Worm (Caenorhabditis elegans) whole organism, L3 larva: ENCODE results near the gene aak-1.

ENCODE experiments used
- ZK546.5 ChIP-seq: sonication (generic microtip); optimal IDR thresholded peaks from 2 replicates; lab custom pipeline; 2017; ENCODE audit warnings: missing biosample characterization, missing genetic modification characterization
- ama-1 ChIP-seq: fragments of 150-350 bp; optimal IDR thresholded peaks from 2 replicates; lab custom pipeline; 2018
- ceh-28 ChIP-seq: fragments of 150-350 bp; optimal IDR thresholded peaks from 2 replicates; lab custom pipeline; 2014; ENCODE audit warnings: missing biosample characterization, missing genetic modification reagents, missing genetic modification characterization
- ceh-9 ChIP-seq: sonication (generic microtip); optimal IDR thresholded peaks from 2 replicates; lab custom pipeline; 2018; ENCODE audit warnings: missing biosample characterization, missing genetic modification characterization
- daf-12 ChIP-seq: fragments of 150-350 bp; optimal IDR thresholded peaks from 2 replicates; lab custom pipeline; 2014; ENCODE audit warnings: missing biosample characterization, missing genetic modification reagents, missing genetic modification characterization
- egl-27 ChIP-seq: sonication (generic microtip); optimal IDR thresholded peaks from 4 replicates; lab custom pipeline; 2017; ENCODE audit warnings: missing biosample characterization, missing genetic modification reagents, missing genetic modification characterization
- elt-1 ChIP-seq: fragments of 150-350 bp; optimal IDR thresholded peaks from 2 replicates; lab custom pipeline; 2014; ENCODE audit warnings: missing biosample characterization, missing genetic modification characterization
- elt-2 ChIP-seq: sonication (generic microtip); optimal IDR thresholded peaks from 2 replicates; lab custom pipeline; 2016; ENCODE audit warnings: missing genetic modification reagents, mild to moderate bottlenecking, missing genetic modification characterization, missing compliant biosample characterization
- elt-3 ChIP-seq, 3 experiments: fragments of 150-350 bp in 1 of 3; sonication (generic microtip) in 2 of 3; optimal IDR thresholded peaks; 2 replicates in 2 of 3; 4 replicates in 1 of 3; lab custom pipeline; 2014 to 2017; ENCODE audit warnings: missing biosample characterization in 3 of 3, missing genetic modification characterization in 3 of 3
- eor-1 ChIP-seq, 2 experiments: fragments of 150-350 bp; optimal IDR thresholded peaks; 2 replicates each; lab custom pipeline; 2014 to 2018; ENCODE audit warnings: missing biosample characterization in 2 of 2, missing genetic modification characterization in 2 of 2
- fkh-10 ChIP-seq: sonication (generic microtip); optimal IDR thresholded peaks from 2 replicates; lab custom pipeline; 2017; ENCODE audit warnings: missing biosample characterization, missing genetic modification reagents, missing genetic modification characterization
- fkh-2 ChIP-seq: fragments of 150-350 bp; optimal IDR thresholded peaks from 2 replicates; lab custom pipeline; 2014; ENCODE audit warnings: missing biosample characterization, missing genetic modification reagents, missing genetic modification characterization
- fos-1 ChIP-seq: fragments of 150-350 bp; optimal IDR thresholded peaks from 2 replicates; lab custom pipeline; 2014; ENCODE audit warnings: missing biosample characterization, missing genetic modification characterization
- hmg-11 ChIP-seq: sonication (generic microtip); optimal IDR thresholded peaks from 2 replicates; lab custom pipeline; 2016; ENCODE audit warnings: missing genetic modification characterization, missing compliant biosample characterization
- jun-1 ChIP-seq: fragments of 150-350 bp; optimal IDR thresholded peaks from 2 replicates; lab custom pipeline; 2014; ENCODE audit warnings: missing biosample characterization, missing genetic modification reagents, missing genetic modification characterization
- lin-39 ChIP-seq: fragments of 150-350 bp; optimal IDR thresholded peaks from 2 replicates; lab custom pipeline; 2018; ENCODE audit warnings: missing biosample characterization, missing genetic modification reagents, missing genetic modification characterization
- lsy-12 ChIP-seq: sonication (generic microtip); optimal IDR thresholded peaks from 2 replicates; lab custom pipeline; 2016; ENCODE audit warnings: mild to moderate bottlenecking, missing genetic modification characterization, missing compliant biosample characterization
- mdl-1 ChIP-seq: fragments of 150-350 bp; optimal IDR thresholded peaks from 2 replicates; lab custom pipeline; 2014; ENCODE audit warnings: missing biosample characterization, missing genetic modification characterization
- mml-1 ChIP-seq: fragments of 150-350 bp; sonication (generic microtip); optimal IDR thresholded peaks from 3 replicates; lab custom pipeline; 2014; ENCODE audit warnings: missing biosample characterization, missing genetic modification characterization
- nfya-1 ChIP-seq: sonication (generic microtip); optimal IDR thresholded peaks from 2 replicates; lab custom pipeline; 2017; ENCODE audit warnings: missing genetic modification characterization, mild to moderate bottlenecking, missing compliant biosample characterization, antibody characterized with exemption, moderate library complexity; ENCODE audit not compliant: insufficient read depth
- nhr-11 ChIP-seq: fragments of 150-350 bp; optimal IDR thresholded peaks from 2 replicates; lab custom pipeline; 2014; ENCODE audit warnings: missing biosample characterization, missing genetic modification characterization
- nhr-12 ChIP-seq: fragments of 150-350 bp; optimal IDR thresholded peaks from 2 replicates; lab custom pipeline; 2014; ENCODE audit warnings: missing biosample characterization, missing genetic modification characterization
- nhr-23 ChIP-seq: fragments of 150-350 bp; optimal IDR thresholded peaks from 2 replicates; lab custom pipeline; 2014; ENCODE audit warnings: missing biosample characterization, missing genetic modification reagents, missing genetic modification characterization
- nhr-237 ChIP-seq: fragments of 150-350 bp; optimal IDR thresholded peaks from 2 replicates; lab custom pipeline; 2014; ENCODE audit warnings: missing biosample characterization, missing genetic modification characterization
- nhr-25 ChIP-seq: sonication (generic microtip); optimal IDR thresholded peaks from 2 replicates; lab custom pipeline; 2017; ENCODE audit warnings: missing biosample characterization, missing genetic modification characterization
- nhr-43 ChIP-seq: sonication (generic microtip); optimal IDR thresholded peaks from 2 replicates; lab custom pipeline; 2016; ENCODE audit warnings: mild to moderate bottlenecking, missing genetic modification characterization, missing compliant biosample characterization; ENCODE audit not compliant: poor library complexity, severe bottlenecking
- nhr-67 ChIP-seq: fragments of 150-350 bp; optimal IDR thresholded peaks from 2 replicates; lab custom pipeline; 2014; ENCODE audit warnings: missing biosample characterization, missing genetic modification characterization
- nhr-77 ChIP-seq: fragments of 150-350 bp; optimal IDR thresholded peaks from 2 replicates; lab custom pipeline; 2014; ENCODE audit warnings: missing biosample characterization, missing genetic modification characterization
- pha-4 ChIP-seq: fragments of 150-350 bp; optimal IDR thresholded peaks from 2 replicates; lab custom pipeline; 2014; ENCODE audit warnings: missing biosample characterization, missing genetic modification reagents, missing genetic modification characterization
- pqm-1 ChIP-seq: fragments of 150-350 bp; optimal IDR thresholded peaks from 2 replicates; lab custom pipeline; 2017; ENCODE audit warnings: missing biosample characterization, missing genetic modification characterization, inconsistent platforms
- sea-2 ChIP-seq: fragments of 150-350 bp; sonication (generic microtip); optimal IDR thresholded peaks from 4 replicates; lab custom pipeline; 2014; ENCODE audit warnings: missing biosample characterization, missing genetic modification reagents, missing genetic modification characterization
- skn-1 ChIP-seq: fragments of 150-350 bp; optimal IDR thresholded peaks from 2 replicates; lab custom pipeline; 2014; ENCODE audit warnings: missing biosample characterization, missing genetic modification characterization
- snpc-4 ChIP-seq: fragments of 150-350 bp; optimal IDR thresholded peaks from 2 replicates; lab custom pipeline; 2014; ENCODE audit warnings: missing biosample characterization, missing genetic modification characterization
- tbx-2 ChIP-seq: sonication (generic microtip); optimal IDR thresholded peaks from 2 replicates; lab custom pipeline; 2016; ENCODE audit warnings: mild to moderate bottlenecking, missing genetic modification characterization, missing compliant biosample characterization
- unc-39 ChIP-seq: sonication (generic microtip); optimal IDR thresholded peaks from 4 replicates; lab custom pipeline; 2017; ENCODE audit warnings: missing biosample characterization, missing genetic modification characterization
- unc-62 ChIP-seq: fragments of 150-350 bp; sonication (generic microtip); optimal IDR thresholded peaks from 4 replicates; lab custom pipeline; 2014; ENCODE audit warnings: missing biosample characterization, missing genetic modification reagents, missing genetic modification characterization
- zag-1 ChIP-seq: fragments of 150-350 bp; optimal IDR thresholded peaks from 2 replicates; lab custom pipeline; 2014; ENCODE audit warnings: missing biosample characterization, missing genetic modification characterization
- ztf-11 ChIP-seq: fragments of 150-350 bp; optimal IDR thresholded peaks from 2 replicates; lab custom pipeline; 2014; ENCODE audit warnings: missing biosample characterization, missing genetic modification characterization
- ztf-4 ChIP-seq: fragments of 150-350 bp; optimal IDR thresholded peaks from 2 replicates; lab custom pipeline; 2014; ENCODE audit warnings: missing biosample characterization, missing genetic modification characterization

aak-1 gene

ce11 chrIII:8748620-8749019 lies 12.3 kb downstream of the aak-1 start:
- TF ChIP-seq nhr-25 (tag; lab: Kevin White, UChicago): no peak
- TF ChIP-seq unc-62 (GFP tag; lab: Kevin White, UChicago): no peak
- peak; percentile 96 for TF ChIP-seq elt-2 (tag; lab: Kevin White, UChicago)
- TF ChIP-seq ceh-9 (tag; lab: Kevin White, UChicago): no peak
- no peak for TF ChIP-seq lin-39 (tag; lab: Kevin White, UChicago)
- peak; percentile 81 for TF ChIP-seq pha-4 (tag; lab: Kevin White, UChicago)
- TF ChIP-seq pqm-1: peak; percentile 96
- no peak for TF ChIP-seq tbx-2
- no peak for TF ChIP-seq sea-2 (GFP tag; lab: Kevin White, UChicago)
- peak; percentile 69 for TF ChIP-seq jun-1 (tag; lab: Kevin White, UChicago)

- no peak for TF ChIP-seq ztf-4
- no peak for TF ChIP-seq ZK546.5 (tag; lab: Kevin White, UChicago)
- TF ChIP-seq jun-1 (tag; lab: Kevin White, UChicago): no peak
- no peak for TF ChIP-seq mdl-1 (tag; lab: Kevin White, UChicago)
- TF ChIP-seq nhr-25 (tag; lab: Kevin White, UChicago): no peak
- no peak for TF ChIP-seq pqm-1
- no peak for TF ChIP-seq unc-39 (tag; lab: Kevin White, UChicago)
- TF ChIP-seq pha-4 (tag; lab: Kevin White, UChicago): no peak
- no peak for TF ChIP-seq nhr-77 (tag; lab: Kevin White, UChicago)
- TF ChIP-seq skn-1 (tag; lab: Kevin White, UChicago): no peak
- TF ChIP-seq lsy-12: no peak
- no peak for TF ChIP-seq ama-1 (lab: Kevin White, UChicago)
- TF ChIP-seq mml-1 (tag; lab: Kevin White, UChicago): no peak
Measured at ce11 chrIII:8745214-8745613, 15.7 kb downstream of the aak-1 start.

- TF ChIP-seq tbx-2 (no peak), nhr-67 (no peak), fkh-10 (GFP tag; lab: Kevin White, UChicago) (peak; percentile 79)
- TF ChIP-seq, all 47 proteins: peak for 1
Measured at ce11 chrIII:8744765-8745164, 16.1 kb downstream of the aak-1 start.

DNA sequence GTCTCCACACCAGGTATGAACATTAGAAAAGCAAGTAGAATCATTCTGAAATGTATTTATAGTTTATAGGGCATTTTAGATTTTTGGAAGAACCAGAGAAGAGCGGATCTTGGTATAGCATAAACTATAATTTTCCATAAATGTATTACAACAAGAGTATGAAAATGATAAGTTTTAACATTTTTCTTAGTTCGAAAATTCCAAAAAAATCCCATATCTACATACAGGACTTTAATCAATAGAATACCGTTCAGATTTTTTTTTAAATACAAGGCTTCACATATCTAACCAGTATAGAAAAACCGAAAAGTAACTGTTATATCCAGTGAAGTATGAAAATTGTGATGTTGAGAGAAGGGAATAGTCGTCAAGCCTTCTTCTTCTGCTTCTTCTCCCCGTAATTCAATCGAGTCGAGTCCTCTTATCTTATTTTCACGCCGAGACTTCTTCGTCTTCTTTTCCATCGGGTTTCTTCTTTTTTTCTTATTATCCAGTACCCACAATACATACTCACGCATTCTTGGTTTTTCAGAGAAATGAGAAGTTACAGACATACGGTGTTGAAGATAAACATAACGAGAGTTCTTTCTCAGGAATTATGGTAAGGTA lies 17.0 kb downstream of the aak-1 start, which contains the start of gene ZK370.6:
TSS of gene ZK370.6 (minus strand) at position 51 of the 609 bp plus-strand sequence.
- TF ChIP-seq nfya-1 (tag; lab: Kevin White, UChicago) (no peak), eor-1 (tag; optimal IDR thresholded peaks at IDR 0.05; lab: Kevin White, UChicago) (no peak), pha-4 (tag; lab: Kevin White, UChicago) (no peak), nhr-237 (tag; lab: Kevin White, UChicago) (no peak), ceh-28 (tag; lab: Kevin White, UChicago) (no peak), ztf-11 (tag; lab: Kevin White, UChicago) (no peak), egl-27 (tag; lab: Kevin White, UChicago) (no peak), nhr-12 (no peak), nhr-23 (tag; lab: Kevin White, UChicago) (no peak), lsy-12 (no peak), nhr-77 (tag; lab: Kevin White, UChicago) (no peak), snpc-4 (tag; lab: Kevin White, UChicago) (no peak)

DNA sequence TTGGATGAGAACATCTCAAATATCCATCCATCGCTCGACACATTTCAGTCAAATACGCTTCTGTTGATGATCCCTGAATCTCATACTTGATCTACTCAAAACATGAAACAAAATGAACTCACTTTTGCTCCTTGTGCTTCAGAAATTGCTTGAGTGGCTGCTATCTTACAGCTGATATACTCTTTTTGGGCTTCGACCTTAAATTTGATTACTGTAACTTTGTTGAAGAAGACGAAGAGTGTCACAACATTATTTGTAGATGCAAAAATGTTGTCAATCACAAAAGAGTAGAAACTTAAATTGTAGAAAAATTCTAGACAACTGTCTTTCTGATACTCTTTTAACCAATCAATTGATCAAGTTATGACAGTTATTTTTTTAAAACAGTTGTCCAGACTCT lies 18.3 kb downstream of the aak-1 start:
- TF ChIP-seq mdl-1 (tag; lab: Kevin White, UChicago): no peak
- TF ChIP-seq zag-1 (tag; lab: Kevin White, UChicago): no peak
- TF ChIP-seq mml-1 (tag; lab: Kevin White, UChicago): no peak
- TF ChIP-seq, all 47 proteins: peak for 0

ce11 chrIII:8741955-8742354 lies 18.9 kb downstream of the aak-1 start:
- TF ChIP-seq hmg-11 (tag; lab: Kevin White, UChicago) (no peak), skn-1 (tag; lab: Kevin White, UChicago) (no peak), unc-39 (tag; lab: Kevin White, UChicago) (no peak), fkh-2 (no peak), elt-3 (tag; optimal IDR thresholded peaks at IDR 0.05; lab: Kevin White, UChicago) (no peak), nhr-77 (tag; lab: Kevin White, UChicago) (no peak), nhr-43 (no peak), pqm-1 (no peak), mml-1 (tag; lab: Kevin White, UChicago) (no peak), daf-12 (tag; lab: Kevin White, UChicago) (no peak), fos-1 (tag; lab: Kevin White, UChicago) (no peak), snpc-4 (tag; lab: Kevin White, UChicago) (no peak), elt-1 (tag; lab: Kevin White, UChicago) (no peak), nhr-11 (no peak), mdl-1 (tag; lab: Kevin White, UChicago) (no peak), lsy-12 (no peak), jun-1 (tag; lab: Kevin White, UChicago) (no peak), eor-1 (tag; optimal IDR thresholded peaks at IDR 0.05; lab: Kevin White, UChicago) (no peak), zag-1 (tag; lab: Kevin White, UChicago) (no peak)
